Worm (Caenorhabditis elegans): ENCODE data around the gene Y102A5C.40.

Y102A5C.40 gene

DNA sequence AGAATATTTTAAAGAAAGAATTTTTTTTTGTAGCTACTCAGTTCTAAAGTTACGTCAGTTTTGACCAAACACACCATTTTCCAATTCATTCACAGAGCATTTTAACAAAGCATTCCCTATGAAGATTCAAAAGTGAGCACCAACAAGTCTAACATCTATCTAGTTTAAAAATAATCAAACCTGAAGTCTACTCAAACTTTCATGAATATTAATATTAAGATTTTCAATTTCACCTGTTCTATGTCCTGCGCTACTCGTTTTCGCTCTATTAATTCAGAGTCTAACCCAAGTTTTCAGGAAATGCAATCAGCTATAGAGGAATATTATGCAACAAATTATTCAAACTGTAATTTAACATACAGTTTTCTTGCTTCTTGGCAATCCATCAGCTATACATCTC lies 14.8 kb downstream of the Y102A5C.40 start, which contains the start of gene srh-119:
Gene srh-119, plus strand, starts transcription at position 301 of the 400 bp plus-strand sequence.
- no peak for TF ChIP-seq saeg-2 (GFP tag; IDR thresholded peaks at IDR 0.05)
- TF ChIP-seq egl-27 (tag; optimal IDR thresholded peaks at IDR 0.05) = no peak

DNA sequence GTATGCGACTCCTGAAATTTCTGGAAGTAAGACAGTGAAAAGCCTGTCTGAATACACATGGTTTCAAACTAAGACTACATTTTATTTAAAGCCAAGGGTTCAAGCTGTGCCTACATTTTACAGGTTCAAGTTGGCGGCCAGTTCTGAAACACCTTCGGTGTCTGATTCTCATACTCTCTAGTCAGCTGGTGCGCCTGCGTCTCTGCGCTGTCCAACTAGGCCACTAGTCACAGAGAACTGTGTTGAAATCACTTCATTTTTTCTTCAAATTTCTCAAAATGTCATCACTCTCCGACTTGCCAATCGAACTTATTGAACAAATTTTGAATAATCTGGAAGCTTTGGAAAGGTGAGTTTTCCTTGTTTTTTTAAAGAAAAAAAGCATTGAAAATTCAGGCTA lies 20.3 kb downstream of the Y102A5C.40 start, which contains the start of gene fbxa-90:
Gene fbxa-90, plus strand, starts transcription at position 179 of the 400 bp plus-strand sequence.
- TF ChIP-seq nhr-41 (GFP tag; IDR thresholded peaks at IDR 0.05) (no peak), ZK546.5 (tag; optimal IDR thresholded peaks at IDR 0.05) (no peak), F37D6.2 (tag; optimal IDR thresholded peaks at IDR 0.05) (no peak), aly-2 (tag; optimal IDR thresholded peaks at IDR 0.05) (no peak), lin-1 (GFP tag; IDR thresholded peaks at IDR 0.05) (no peak), nhr-11 (tag; optimal IDR thresholded peaks at IDR 0.05) (no peak), nhr-10 (tag; optimal IDR thresholded peaks at IDR 0.05) (no peak), nhr-28 (tag; optimal IDR thresholded peaks at IDR 0.05) (peak; percentile 0), mes-2 (tag; optimal IDR thresholded peaks at IDR 0.05; ENCODE audit: poor library complexity, severe bottlenecking) (no peak), cey-2 (tag; optimal IDR thresholded peaks at IDR 0.05; ENCODE audit: borderline replicate concordance, insufficient read depth) (no peak), dpl-1 (GFP tag; optimal IDR thresholded peaks at IDR 0.05) (peak; percentile 6), zfp-2 (tag; optimal IDR thresholded peaks at IDR 0.05) (no peak), sdz-12 (GFP tag; optimal IDR thresholded peaks at IDR 0.05) (no peak), ZK337.2 (GFP tag; IDR thresholded peaks at IDR 0.05) (no peak), F10B5.3 (tag; optimal IDR thresholded peaks at IDR 0.05) (no peak), hif-1 (tag; optimal IDR thresholded peaks at IDR 0.05) (no peak), tra-1 (GFP tag; IDR thresholded peaks at IDR 0.05) (no peak), ceh-44 (GFP tag; IDR thresholded peaks at IDR 0.05) (no peak), skn-1 (tag; optimal IDR thresholded peaks at IDR 0.05) (no peak), egl-27 (tag; optimal IDR thresholded peaks at IDR 0.05) (no peak), hmg-1.1 (GFP tag; IDR thresholded peaks at IDR 0.05) (peak; percentile 11; the same call in 1 of the 2 replicates), unc-62 (GFP tag; optimal IDR thresholded peaks at IDR 0.05 in 1 of 2) (peak in 1 of 2 experiments; percentile 34), unc-62 (tag; optimal IDR thresholded peaks at IDR 0.05) (no peak)

DNA sequence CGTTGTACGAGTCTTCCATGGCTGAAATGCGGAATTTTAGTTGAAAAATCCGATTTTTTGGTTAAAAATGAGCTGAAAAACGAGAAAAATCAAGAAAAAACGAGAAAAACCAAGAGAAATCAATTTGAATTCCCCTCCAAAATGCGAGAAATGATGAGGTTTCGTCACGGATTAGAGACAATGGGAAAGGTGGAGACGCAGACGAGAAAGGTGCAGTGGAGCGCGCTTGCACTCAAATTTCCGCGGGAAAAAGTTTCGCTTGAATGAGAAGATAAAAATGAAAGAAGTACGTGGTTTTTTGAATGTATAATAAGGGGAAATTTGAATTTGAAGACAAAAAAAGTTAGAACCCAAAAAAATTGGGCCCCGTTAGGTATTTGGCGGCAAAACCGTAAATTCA lies 21.3 kb downstream of the Y102A5C.40 start, which contains the start of gene efl-1:
Gene efl-1, minus strand, starts transcription at position 21 of the 400 bp plus-strand sequence.
- TF ChIP-seq hmg-1.1 (GFP tag; IDR thresholded peaks at IDR 0.05) (peak; percentile 84), zfp-2 (tag; optimal IDR thresholded peaks at IDR 0.05) (peak; percentile 41), fkh-10 (GFP tag; optimal IDR thresholded peaks at IDR 0.05) (peak; percentile 79), madf-5 (GFP tag; IDR thresholded peaks at IDR 0.05) (no peak), ZK337.2 (GFP tag; IDR thresholded peaks at IDR 0.05) (no peak), zip-11 (GFP tag; IDR thresholded peaks at IDR 0.05) (no peak), nhr-42 (GFP tag; IDR thresholded peaks at IDR 0.05) (peak; percentile 38; the same call in 1 of the 2 replicates), hlh-30 (tag; optimal IDR thresholded peaks at IDR 0.05; ENCODE audit: insufficient read depth) (peak; percentile 89), spr-3 (GFP tag; optimal IDR thresholded peaks at IDR 0.05) (peak; percentile 62), skn-1 (tag; optimal IDR thresholded peaks at IDR 0.05) (no peak), mxl-3 (GFP tag; optimal IDR thresholded peaks at IDR 0.05) (no peak), nhr-28 (tag; optimal IDR thresholded peaks at IDR 0.05) (peak; percentile 79), daf-12 (tag; optimal IDR thresholded peaks at IDR 0.05) (no peak), ceh-62 (tag; optimal IDR thresholded peaks at IDR 0.05) (no peak), ama-1 (optimal IDR thresholded peaks at IDR 0.05) (peak; percentile 66), daf-16 (GFP tag; optimal IDR thresholded peaks at IDR 0.05) (peak in 1 of 2 experiments; percentile 25), daf-16 (tag; optimal IDR thresholded peaks at IDR 0.05) (peak; percentile 31), F37D6.2 (tag; optimal IDR thresholded peaks at IDR 0.05) (peak; percentile 55), vab-7 (GFP tag; IDR thresholded peaks at IDR 0.05) (peak; percentile 45; the same call in 1 of the 2 replicates), nhr-41 (GFP tag; IDR thresholded peaks at IDR 0.05) (no peak), hlh-11 (tag; optimal IDR thresholded peaks at IDR 0.05) (peak; percentile 77), ztf-7 (tag; optimal IDR thresholded peaks at IDR 0.05) (peak; percentile 80), unc-62 (GFP tag; optimal IDR thresholded peaks at IDR 0.05 in 1 of 2) (peak in 1 of 2 experiments; percentile 92), unc-62 (tag; optimal IDR thresholded peaks at IDR 0.05) (no peak), fos-1 (tag; optimal IDR thresholded peaks at IDR 0.05) (no peak), F49E8.2 (tag; optimal IDR thresholded peaks at IDR 0.05; ENCODE audit: borderline replicate concordance) (peak; percentile 12), zip-2 (tag; optimal IDR thresholded peaks at IDR 0.05) (no peak), snpc-1.2 (GFP tag; IDR thresholded peaks at IDR 0.05) (no peak), mes-2 (tag; optimal IDR thresholded peaks at IDR 0.05; ENCODE audit: poor library complexity, severe bottlenecking) (peak; percentile 94), ctbp-1 (GFP tag; IDR thresholded peaks at IDR 0.05) (no peak), nhr-102 (tag; optimal IDR thresholded peaks at IDR 0.05) (peak; percentile 79), nhr-111 (GFP tag; optimal IDR thresholded peaks at IDR 0.05) (no peak), ces-1 (GFP tag; optimal IDR thresholded peaks at IDR 0.05) (peak; percentile 45)
